Fruit fly (Drosophila melanogaster): ENCODE results near the gene Ipo9.

The Ipo9 gene

dm6 chr3R:11421643-11422122 lies 9.4 kb downstream of the Ipo9 start, which contains the start of the genes ninaG and Sptz:
Gene ninaG, minus strand, starts transcription at chr3R:11421693.
Gene Sptz, plus strand, starts transcription at chr3R:11422092.
- TF ChIP-seq CG17801 (GFP tag; optimal IDR thresholded peaks at IDR 0.05; ENCODE audit: partially characterized antibody) = peak; percentile 83

DNA sequence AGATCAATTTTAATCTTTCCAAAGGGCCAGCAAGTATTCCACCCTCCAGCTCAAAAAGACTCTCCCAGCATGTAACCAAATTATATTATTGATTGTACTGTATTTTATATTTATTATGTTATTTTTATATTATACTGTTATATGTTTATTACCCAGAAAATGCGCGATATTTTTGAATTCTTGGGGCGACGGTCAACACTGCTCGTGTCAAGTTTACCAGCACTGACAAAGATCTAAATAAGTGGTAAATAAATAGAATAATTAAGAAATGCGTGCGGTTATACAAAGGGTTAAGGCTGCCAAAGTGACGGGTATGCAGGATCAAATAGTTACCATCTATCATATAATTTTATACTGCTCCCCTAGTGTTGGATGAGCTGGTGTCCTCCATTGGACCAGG lies 17.5 kb downstream of the Ipo9 start, which contains the start of gene Dtd:
Gene Dtd, plus strand, starts transcription at position 248 of the 400 bp plus-strand sequence.
- TF ChIP-seq CG17801 (GFP tag; optimal IDR thresholded peaks at IDR 0.05; ENCODE audit: partially characterized antibody) = no peak

dm6 chr3R:11430307-11430706 lies 18.0 kb downstream of the Ipo9 start:
- no peak for TF ChIP-seq CG17801 (GFP tag; optimal IDR thresholded peaks at IDR 0.05; ENCODE audit: partially characterized antibody)

DNA sequence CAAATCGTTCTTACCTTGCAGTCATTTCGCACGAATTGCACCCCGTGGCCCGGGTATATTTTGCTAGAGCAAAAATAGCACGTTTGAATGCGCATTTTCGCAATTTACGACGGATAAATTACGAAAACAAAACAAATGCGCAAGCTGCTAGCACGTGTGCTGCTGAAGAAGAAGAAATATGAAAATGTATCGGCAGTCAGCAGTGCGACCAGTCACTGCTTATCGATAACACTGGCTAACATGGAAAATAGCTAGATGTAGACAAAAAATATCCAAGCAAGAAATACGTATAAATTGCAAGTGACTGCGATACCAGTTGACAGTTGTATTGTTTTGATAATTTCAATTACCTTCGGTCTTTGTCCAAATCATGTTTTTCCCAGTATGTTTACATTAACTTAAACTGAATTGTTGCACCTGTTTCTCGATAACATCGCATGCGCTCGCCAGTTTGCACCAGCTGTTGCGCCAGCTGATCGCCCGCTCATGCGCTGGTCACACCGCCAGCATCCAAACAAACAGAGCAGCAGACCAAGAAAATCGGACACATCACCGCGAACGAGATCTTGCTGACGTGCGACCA lies 19.2 kb downstream of the Ipo9 start, which contains the start of the genes RpL24-like and CG5276:
Gene RpL24-like, minus strand, starts transcription at position 188 of the 583 bp plus-strand sequence.
Gene CG5276, plus strand, starts transcription at position 344 of the 583 bp plus-strand sequence.
- TF ChIP-seq CG17801 (GFP tag; optimal IDR thresholded peaks at IDR 0.05; ENCODE audit: partially characterized antibody) = peak; percentile 4

dm6 chr3R:11435537-11436234 lies 23.4 kb downstream of the Ipo9 start, which contains the start of the genes Exd2 and CG5281:
Gene Exd2, minus strand, starts transcription at chr3R:11435703.
Gene CG5281, plus strand, starts transcription at chr3R:11435850.
- TF ChIP-seq CG17801 (GFP tag; optimal IDR thresholded peaks at IDR 0.05; ENCODE audit: partially characterized antibody) = peak; percentile 21

- no peak for TF ChIP-seq CG17801 (GFP tag; optimal IDR thresholded peaks at IDR 0.05; ENCODE audit: partially characterized antibody)
These were observed 25.2 kb downstream of the Ipo9 start, which contains the start of gene CG17230 for dm6 chr3R:11437528-11437927. Gene CG17230, plus strand, starts transcription at chr3R:11437785.

DNA sequence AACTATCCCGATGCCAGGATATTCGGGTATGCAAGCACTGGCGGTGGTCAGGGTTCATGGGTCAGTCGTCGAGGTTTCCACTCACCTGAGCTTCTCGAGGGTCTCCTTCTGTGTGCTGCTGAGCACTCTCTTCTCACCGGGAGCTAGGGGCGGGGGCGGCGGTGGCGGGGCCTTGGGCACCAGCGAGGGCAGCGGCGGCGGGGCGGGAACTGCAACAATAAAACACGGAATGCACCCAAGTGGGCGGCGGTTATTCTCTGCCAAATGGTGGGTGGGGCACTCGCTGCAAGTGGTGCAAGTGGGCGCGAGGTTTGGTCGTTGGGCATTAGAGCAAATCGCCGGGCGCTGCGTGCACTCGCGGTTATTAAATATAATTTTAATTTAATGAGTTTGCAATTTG lies 28.7 kb downstream of the Ipo9 start:
- TF ChIP-seq CG17801 (GFP tag; optimal IDR thresholded peaks at IDR 0.05; ENCODE audit: partially characterized antibody) = no peak

DNA sequence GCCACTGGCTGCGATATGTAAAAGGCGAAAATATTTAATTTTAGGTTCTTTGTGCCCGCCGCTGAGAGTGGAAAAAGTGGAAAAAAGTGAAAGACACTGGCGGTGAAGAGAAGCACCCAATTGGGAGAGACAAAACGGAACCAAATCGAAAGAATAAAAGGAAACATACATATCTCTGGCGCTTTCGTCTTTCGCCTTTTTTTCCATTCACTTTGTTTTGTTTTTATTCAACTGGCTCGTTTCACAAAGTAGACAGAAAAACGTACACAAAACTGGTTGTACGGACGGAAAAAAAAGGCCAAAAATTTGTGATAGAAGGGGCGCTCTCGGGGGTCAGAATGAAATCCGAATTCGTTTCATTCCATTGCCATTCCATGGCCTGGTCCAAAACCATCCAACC lies 37.4 kb downstream of the Ipo9 start:
- no peak for TF ChIP-seq CG17801 (GFP tag; optimal IDR thresholded peaks at IDR 0.05; ENCODE audit: partially characterized antibody)

- TF ChIP-seq CG17801 (GFP tag; optimal IDR thresholded peaks at IDR 0.05; ENCODE audit: partially characterized antibody) = no peak
These were observed 39.0 kb downstream of the Ipo9 start, which contains the start of gene sals for dm6 chr3R:11451207-11451841. Gene sals, minus strand, starts transcription at chr3R:11451791.

DNA sequence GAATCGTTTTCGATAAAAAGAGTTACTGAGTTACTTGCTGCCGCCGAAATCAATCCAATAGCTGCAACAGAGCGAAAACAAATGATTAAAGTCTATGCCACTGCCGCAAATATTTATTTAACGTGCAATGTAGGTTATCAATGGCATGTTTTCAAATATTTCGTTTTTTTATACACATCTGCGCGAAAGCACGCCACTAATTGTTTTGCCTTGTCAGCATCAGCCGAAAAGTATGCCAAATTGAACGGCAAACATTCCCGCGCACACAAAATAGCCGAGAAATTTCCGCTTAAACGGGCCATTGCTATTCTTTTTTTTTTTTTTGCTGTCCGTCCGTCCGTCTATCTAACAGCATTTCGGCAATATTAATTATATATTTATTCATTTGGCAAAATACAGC lies 39.7 kb downstream of the Ipo9 start:
- TF ChIP-seq CG17801 (GFP tag; optimal IDR thresholded peaks at IDR 0.05; ENCODE audit: partially characterized antibody) = no peak

dm6 chr3R:11454210-11454904 lies 42.0 kb downstream of the Ipo9 start:
- TF ChIP-seq CG17801 (GFP tag; optimal IDR thresholded peaks at IDR 0.05; ENCODE audit: partially characterized antibody) = peak; percentile 59

DNA sequence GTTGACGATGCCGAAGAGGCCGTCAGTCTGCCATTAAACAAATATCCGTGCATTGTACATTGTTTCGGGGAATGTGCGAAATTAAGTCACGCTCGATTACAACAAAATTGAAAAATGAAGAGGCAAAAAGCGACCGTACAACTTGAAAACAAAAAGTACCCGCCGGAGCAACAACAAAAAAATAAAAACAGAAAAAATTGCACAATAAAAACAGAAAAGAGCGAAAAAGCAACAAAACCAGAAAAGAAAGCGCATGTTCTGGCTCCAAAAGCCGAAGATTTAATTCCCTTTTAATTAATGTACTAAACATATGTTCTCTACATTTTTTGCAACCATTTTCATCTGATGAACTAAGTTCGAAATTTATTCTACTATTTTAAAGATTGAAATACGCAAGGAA lies 44.2 kb downstream of the Ipo9 start:
- peak; percentile 71 for TF ChIP-seq CG17801 (GFP tag; optimal IDR thresholded peaks at IDR 0.05; ENCODE audit: partially characterized antibody)

DNA sequence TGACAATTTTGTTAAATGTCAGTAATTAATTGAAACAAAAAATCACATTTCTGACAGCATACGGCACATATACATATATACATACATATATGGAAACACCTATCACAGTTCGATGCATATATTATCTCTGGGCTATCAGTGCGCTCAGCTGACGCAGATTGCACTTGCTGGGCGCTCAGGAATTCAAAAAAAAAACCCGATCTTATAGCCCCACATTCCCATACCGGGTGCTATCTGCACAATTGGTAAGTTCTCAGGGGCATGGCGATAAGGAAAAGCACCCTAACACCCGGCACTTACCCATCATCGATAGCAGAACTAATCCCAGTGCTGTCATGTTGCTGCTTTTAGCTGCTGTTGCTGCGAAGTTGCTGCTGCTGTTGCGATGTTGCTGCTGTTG lies 45.0 kb downstream of the Ipo9 start:
- no peak for TF ChIP-seq CG17801 (GFP tag; optimal IDR thresholded peaks at IDR 0.05; ENCODE audit: partially characterized antibody)

- TF ChIP-seq CG17801 (GFP tag; optimal IDR thresholded peaks at IDR 0.05; ENCODE audit: partially characterized antibody) = no peak
These were observed 45.9 kb downstream of the Ipo9 start for dm6 chr3R:11458022-11458850.
